Worm (Caenorhabditis elegans): ENCODE data around the gene W08G11.1.
"Not testable (repeated sequence)": the region's sequence is repeated elsewhere in the genome, so short reads cannot be mapped to it uniquely, and the experiment has no call there.

W08G11.1 gene

DNA sequence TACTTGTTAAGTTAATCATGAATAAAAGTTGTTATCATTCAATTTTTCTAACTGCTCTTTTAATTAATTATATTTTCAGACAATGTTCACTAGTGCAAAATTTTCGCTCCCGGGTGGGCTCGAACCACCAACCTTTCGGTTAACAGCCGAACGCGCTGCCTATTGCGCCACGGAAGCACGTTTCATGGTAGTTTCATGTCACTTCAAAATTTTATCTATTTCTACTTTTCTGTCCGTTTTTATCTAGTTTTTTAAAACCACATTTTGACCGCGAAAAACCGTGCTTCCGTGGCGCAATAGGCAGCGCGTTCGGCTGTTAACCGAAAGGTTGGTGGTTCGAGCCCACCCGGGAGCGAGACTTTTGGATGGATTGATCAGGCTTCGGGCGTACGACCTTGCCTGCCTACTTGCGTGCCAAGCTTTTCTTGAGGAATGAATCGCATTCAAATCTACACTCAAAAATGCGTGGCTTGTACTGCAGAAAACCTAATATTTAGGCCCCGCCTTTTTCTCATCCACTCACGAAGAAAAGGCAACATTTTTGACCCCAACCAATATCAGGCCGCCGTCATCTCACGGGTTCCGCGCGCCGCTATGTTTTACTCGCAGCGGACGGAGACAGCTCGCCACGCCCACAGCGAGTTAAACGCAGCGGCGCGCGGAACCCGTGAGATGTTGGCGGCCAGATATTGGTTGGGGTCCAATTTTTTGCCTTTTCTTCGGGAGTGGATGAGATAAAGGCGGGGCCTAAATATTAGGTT is 5.2 kb upstream of the W08G11.1 start:
- TF ChIP-seq aha-1 (tag) (peak; percentile 92), mdt-29 (GFP tag; IDR thresholded peaks at IDR 0.05) (peak; percentile 51; the same call in 1 of the 2 replicates), dmd-6 (GFP tag; IDR thresholded peaks at IDR 0.05) (peak; percentile 43; the same call in 1 of the 2 replicates), T26A8.4 (GFP tag; IDR thresholded peaks at IDR 0.05) (0 out of 2 replicates have a peak, but pooled peaks have one; percentile 12), egl-43 (GFP tag; IDR thresholded peaks at IDR 0.05) (peak; percentile 63), dve-1 (tag; optimal IDR thresholded peaks at IDR 0.05; ENCODE audit: insufficient read depth) (peak; percentile 27), lim-7 (GFP tag; IDR thresholded peaks at IDR 0.05) (peak; percentile 26; the same call in 1 of the 2 replicates), hlh-30 (tag; optimal IDR thresholded peaks at IDR 0.05; ENCODE audit: insufficient read depth) (peak; percentile 14), set-16 (GFP tag; IDR thresholded peaks at IDR 0.05) (peak; percentile 66), hlh-11 (tag; optimal IDR thresholded peaks at IDR 0.05) (peak; percentile 10), nhr-102 (tag; optimal IDR thresholded peaks at IDR 0.05) (peak; percentile 9), daf-16 (tag; optimal IDR thresholded peaks at IDR 0.05) (peak; percentile 24)
- not testable (repeated sequence) for TF ChIP-seq daf-16 (GFP tag; optimal IDR thresholded peaks at IDR 0.05)

DNA sequence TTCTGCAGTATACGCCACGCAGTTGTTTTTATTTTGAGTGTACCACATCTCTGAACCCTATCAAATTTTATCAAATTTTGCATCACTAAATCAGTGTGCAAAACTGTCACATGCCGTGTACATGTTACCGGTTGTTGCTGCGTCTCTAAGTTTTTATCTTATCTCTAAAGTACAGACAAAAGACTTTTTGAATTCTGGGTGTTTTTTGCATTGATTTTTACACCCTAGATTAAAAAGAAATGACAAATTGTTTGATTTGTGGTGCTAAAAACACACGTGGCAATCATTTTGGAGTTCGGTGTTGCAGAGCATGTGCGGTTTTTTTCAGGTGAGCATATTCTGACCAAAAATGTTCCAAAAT is 4.6 kb upstream of the W08G11.1 start, which contains the start of gene nhr-193:
Gene nhr-193, plus strand, starts transcription at position 51 of the 361 bp plus-strand sequence.
- peak; percentile 1 for TF ChIP-seq nhr-77 (tag; optimal IDR thresholded peaks at IDR 0.05)
- peak; percentile 18 for TF ChIP-seq hlh-30 (tag; optimal IDR thresholded peaks at IDR 0.05; ENCODE audit: insufficient read depth)
- no peak for TF ChIP-seq arid-1 (GFP tag; conservative IDR thresholded peaks at IDR 0.05)
- TF ChIP-seq cey-2 (tag; optimal IDR thresholded peaks at IDR 0.05; ENCODE audit: borderline replicate concordance, insufficient read depth): no peak
- TF ChIP-seq pha-4 (GFP tag; IDR thresholded peaks at IDR 0.05): no peak
- no peak for TF ChIP-seq pha-4 (tag; optimal IDR thresholded peaks at IDR 0.05)
- no peak for TF ChIP-seq mxl-3 (GFP tag; optimal IDR thresholded peaks at IDR 0.05)
- peak in 1 of 2 experiments; percentile 39 for TF ChIP-seq mdl-1 (tag; optimal IDR thresholded peaks at IDR 0.05)
- peak; percentile 63 for TF ChIP-seq hlh-11 (tag; optimal IDR thresholded peaks at IDR 0.05)
- peak; percentile 74 for TF ChIP-seq dmd-6 (GFP tag; IDR thresholded peaks at IDR 0.05)
- TF ChIP-seq nhr-28 (tag; optimal IDR thresholded peaks at IDR 0.05): peak; percentile 54
- no peak for TF ChIP-seq daf-16 (GFP tag; optimal IDR thresholded peaks at IDR 0.05)
- peak; percentile 39 for TF ChIP-seq daf-16 (tag; optimal IDR thresholded peaks at IDR 0.05)
- TF ChIP-seq dve-1 (tag; optimal IDR thresholded peaks at IDR 0.05; ENCODE audit: insufficient read depth): peak; percentile 61
- peak; percentile 46 for TF ChIP-seq pqm-1 (tag; optimal IDR thresholded peaks at IDR 0.05)

DNA sequence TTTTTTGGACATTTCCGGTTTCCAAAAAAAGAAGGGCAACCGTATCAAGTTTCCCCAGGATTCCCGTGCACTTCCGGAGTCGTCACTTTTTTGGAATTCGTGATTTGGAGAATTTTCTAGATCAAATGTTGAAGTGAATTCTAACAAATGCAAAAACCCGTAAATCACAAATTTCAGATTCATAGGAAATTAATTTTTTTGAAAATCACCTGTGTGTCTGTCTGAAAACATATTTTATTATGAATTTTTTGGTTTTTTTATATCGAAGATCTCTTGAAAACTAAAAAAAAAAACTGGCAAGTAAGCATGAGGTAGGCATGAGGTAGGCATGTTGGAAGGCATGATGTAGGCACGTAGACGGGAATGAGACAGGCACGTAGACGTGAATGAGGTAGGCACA is 3.2 kb downstream of the W08G11.1 start:
- TF ChIP-seq jun-1 (tag; optimal IDR thresholded peaks at IDR 0.05): no peak
- peak; percentile 60 for TF ChIP-seq aha-1 (tag)

DNA sequence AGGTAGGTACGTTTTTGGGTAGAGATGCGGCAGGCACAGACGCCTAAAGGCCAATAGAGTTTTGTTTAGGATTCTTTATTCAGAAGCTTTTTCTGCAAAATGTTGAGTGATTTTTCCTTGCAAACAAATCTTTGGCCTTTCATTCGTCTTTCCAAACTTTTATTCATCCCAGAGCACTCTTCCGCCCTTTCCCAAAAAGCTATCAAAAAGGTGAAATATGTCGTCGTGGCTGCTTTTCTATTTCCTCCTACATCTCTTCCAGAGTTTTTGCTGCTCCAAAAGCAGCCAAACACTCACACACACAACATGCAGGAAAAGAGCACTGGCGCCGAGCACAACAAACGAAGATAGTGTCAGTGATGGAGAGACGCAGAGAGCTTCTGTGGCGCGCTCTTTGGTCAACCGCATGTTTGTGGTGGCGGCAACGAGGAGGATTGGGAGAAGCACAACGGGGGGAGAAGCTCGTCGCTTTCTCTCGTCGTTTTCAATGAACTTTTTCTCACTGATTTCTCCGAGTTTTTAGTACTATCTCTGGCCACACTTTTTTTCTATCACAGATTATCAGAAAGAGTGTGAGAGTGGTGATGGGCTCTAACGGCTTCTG is 4.0 kb downstream of the W08G11.1 start:
- TF ChIP-seq mdl-1 (tag; optimal IDR thresholded peaks at IDR 0.05): peak; percentile 9 to 75
- TF ChIP-seq zag-1 (tag; optimal IDR thresholded peaks at IDR 0.05): no peak
- TF ChIP-seq snpc-1.2 (GFP tag; IDR thresholded peaks at IDR 0.05): no peak
- TF ChIP-seq zip-2 (tag; optimal IDR thresholded peaks at IDR 0.05): no peak
- peak in 1 of 2 experiments; percentile 99 for TF ChIP-seq unc-62 (GFP tag; optimal IDR thresholded peaks at IDR 0.05 in 1 of 2)
- no peak for TF ChIP-seq unc-62 (tag; optimal IDR thresholded peaks at IDR 0.05)
- TF ChIP-seq nhr-76 (tag; optimal IDR thresholded peaks at IDR 0.05): no peak
- TF ChIP-seq spr-1 (tag; optimal IDR thresholded peaks at IDR 0.05): no peak
- no peak for TF ChIP-seq Y75B8A.6 (GFP tag; IDR thresholded peaks at IDR 0.05)
- TF ChIP-seq ceh-28 (tag; optimal IDR thresholded peaks at IDR 0.05): no peak
- TF ChIP-seq nhr-48 (tag; optimal IDR thresholded peaks at IDR 0.05): peak; percentile 19
- no peak for TF ChIP-seq php-3 (GFP tag; IDR thresholded peaks at IDR 0.05)
- no peak for TF ChIP-seq cey-2 (tag; optimal IDR thresholded peaks at IDR 0.05; ENCODE audit: borderline replicate concordance, insufficient read depth)
- peak; percentile 45 for TF ChIP-seq mep-1 (tag; optimal IDR thresholded peaks at IDR 0.05)
- peak; percentile 78 for TF ChIP-seq dmd-6 (GFP tag; IDR thresholded peaks at IDR 0.05)
- no peak for TF ChIP-seq skn-1 (tag; optimal IDR thresholded peaks at IDR 0.05)
- peak; percentile 84 for TF ChIP-seq mxl-3 (GFP tag; optimal IDR thresholded peaks at IDR 0.05)
- peak; percentile 62 for TF ChIP-seq fkh-10 (GFP tag; optimal IDR thresholded peaks at IDR 0.05)
- TF ChIP-seq dpl-1 (GFP tag; optimal IDR thresholded peaks at IDR 0.05): no peak
- TF ChIP-seq pha-4 (GFP tag; IDR thresholded peaks at IDR 0.05): no peak; the same call in 1 of the 2 replicates
- TF ChIP-seq pha-4 (tag; optimal IDR thresholded peaks at IDR 0.05): no peak
- TF ChIP-seq unc-39 (tag; optimal IDR thresholded peaks at IDR 0.05): no peak
- no peak for TF ChIP-seq gei-8 (GFP tag; optimal IDR thresholded peaks at IDR 0.05)
- peak in 1 of 2 experiments; percentile 45 for TF ChIP-seq daf-16 (GFP tag; optimal IDR thresholded peaks at IDR 0.05)
- peak; percentile 87 for TF ChIP-seq daf-16 (tag; optimal IDR thresholded peaks at IDR 0.05)
- no peak for TF ChIP-seq D1046.2 (GFP tag; IDR thresholded peaks at IDR 0.05)
- TF ChIP-seq unc-130 (GFP tag; optimal IDR thresholded peaks at IDR 0.05): no peak

Measured in whole organism, L4 larva.